Worm (Caenorhabditis elegans) whole organism, L3 larva: Measurements from ENCODE around the gene ekl-5.

Experiments used
- ama-1 ChIP-seq: fragments of 150-350 bp; optimal IDR thresholded peaks from 2 replicates; lab custom pipeline; 2018
- ceh-9 ChIP-seq: sonication (generic microtip); optimal IDR thresholded peaks from 2 replicates; lab custom pipeline; 2018; ENCODE audit warnings: missing biosample characterization, missing genetic modification characterization
- egl-27 ChIP-seq: sonication (generic microtip); optimal IDR thresholded peaks from 4 replicates; lab custom pipeline; 2017; ENCODE audit warnings: missing biosample characterization, missing genetic modification reagents, missing genetic modification characterization
- elt-1 ChIP-seq: fragments of 150-350 bp; optimal IDR thresholded peaks from 2 replicates; lab custom pipeline; 2014; ENCODE audit warnings: missing biosample characterization, missing genetic modification characterization
- eor-1 ChIP-seq, 2 experiments: fragments of 150-350 bp; optimal IDR thresholded peaks; 2 replicates each; lab custom pipeline; 2014 to 2018; ENCODE audit warnings: missing biosample characterization in 2 of 2, missing genetic modification characterization in 2 of 2
- lin-39 ChIP-seq: fragments of 150-350 bp; optimal IDR thresholded peaks from 2 replicates; lab custom pipeline; 2018; ENCODE audit warnings: missing biosample characterization, missing genetic modification reagents, missing genetic modification characterization
- nhr-11 ChIP-seq: fragments of 150-350 bp; optimal IDR thresholded peaks from 2 replicates; lab custom pipeline; 2014; ENCODE audit warnings: missing biosample characterization, missing genetic modification characterization
- pha-4 ChIP-seq: fragments of 150-350 bp; optimal IDR thresholded peaks from 2 replicates; lab custom pipeline; 2014; ENCODE audit warnings: missing biosample characterization, missing genetic modification reagents, missing genetic modification characterization
- unc-62 ChIP-seq: fragments of 150-350 bp; sonication (generic microtip); optimal IDR thresholded peaks from 4 replicates; lab custom pipeline; 2014; ENCODE audit warnings: missing biosample characterization, missing genetic modification reagents, missing genetic modification characterization

DNA sequence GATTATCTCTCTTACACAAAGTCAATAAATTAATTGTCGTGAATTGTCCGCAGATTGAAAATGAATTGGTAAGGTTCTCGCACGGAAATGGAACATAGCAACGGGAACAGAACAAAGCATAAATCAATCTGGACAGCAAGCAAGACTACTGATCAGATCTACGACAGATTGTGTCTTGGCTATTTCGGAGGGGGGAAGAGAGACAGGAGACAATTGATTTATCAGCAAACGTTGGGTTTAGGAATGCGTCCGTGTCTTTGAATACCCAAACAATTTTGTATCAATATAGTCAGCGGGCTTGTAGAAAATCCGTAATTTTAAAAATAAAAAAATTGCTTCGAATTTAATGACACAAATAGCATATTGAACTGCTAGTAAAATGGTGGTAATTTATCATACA lies 24.3 kb upstream of the ekl-5 start:
- TF ChIP-seq nhr-11 (tag; lab: Kevin White, UChicago) (no peak), eor-1 (tag; optimal IDR thresholded peaks at IDR 0.05; lab: Kevin White, UChicago) (no peak), ama-1 (peak; percentile 57), elt-1 (tag; lab: Kevin White, UChicago) (peak; percentile 44), egl-27 (tag; lab: Kevin White, UChicago) (no peak), pha-4 (tag; lab: Kevin White, UChicago) (no peak), ceh-9 (tag; lab: Kevin White, UChicago) (no peak), unc-62 (peak; percentile 28), lin-39 (no peak)
